Worm (Caenorhabditis elegans): ENCODE measurements around the gene T25F10.4.

ce11 chrV:6796264-6796663 lies 34.0 kb upstream of the T25F10.4 start:
- TF ChIP-seq elt-2 (tag; optimal IDR thresholded peaks at IDR 0.05): no peak
- no peak for TF ChIP-seq nhr-76 (tag; optimal IDR thresholded peaks at IDR 0.05)
- TF ChIP-seq fos-1 (tag; optimal IDR thresholded peaks at IDR 0.05): no peak
- TF ChIP-seq egl-27 (tag; optimal IDR thresholded peaks at IDR 0.05): no peak
- TF ChIP-seq blmp-1 (tag; optimal IDR thresholded peaks at IDR 0.05): peak; percentile 10
- TF ChIP-seq skn-1 (tag; optimal IDR thresholded peaks at IDR 0.05): no peak
- TF ChIP-seq fkh-8 (tag; optimal IDR thresholded peaks at IDR 0.05): no peak
- no peak for TF ChIP-seq nhr-12 (tag; optimal IDR thresholded peaks at IDR 0.05)
- TF ChIP-seq ztf-11 (tag; optimal IDR thresholded peaks at IDR 0.05): no peak

Measured in whole organism, L1 larva.